Fruit fly (Drosophila melanogaster) whole organism, embryonic: Measurements from ENCODE around the gene Mul1.

Experiments used
- Awh ChIP-seq: fragments of 200-800 bp; sonication (Bioruptor generic); IDR thresholded peaks from 2 replicates; pipeline ENCODE4, ENCODE4 v1.3.6; 2022; ENCODE audit warnings: missing biosample characterization, missing genetic modification characterization
- Blimp-1 ChIP-seq: fragments of 200-800 bp; sonication (Bioruptor generic); optimal IDR thresholded peaks from 3 replicates; lab custom pipeline; 2018; ENCODE audit warnings: missing biosample characterization, missing genetic modification characterization, mild to moderate bottlenecking, moderate library complexity, missing genetic modification reagents
- CG10462 ChIP-seq: fragments of 200-800 bp; sonication (Bioruptor generic); optimal IDR thresholded peaks from 2 replicates; lab custom pipeline; 2016; ENCODE audit warnings: missing biosample characterization, missing genetic modification characterization
- CG12219 ChIP-seq: fragments of 200-800 bp; sonication (Bioruptor generic); optimal IDR thresholded peaks from 3 replicates; lab custom pipeline; 2018; ENCODE audit warnings: missing biosample characterization, mild to moderate bottlenecking, missing genetic modification characterization
- CG12659 ChIP-seq: fragments of 200-800 bp; sonication (Bioruptor generic); optimal IDR thresholded peaks from 3 replicates; lab custom pipeline; 2017; ENCODE audit warnings: mild to moderate bottlenecking, missing biosample characterization, missing genetic modification reagents, missing genetic modification characterization
- CG13424 ChIP-seq: fragments of 200-800 bp; sonication (Bioruptor generic); optimal IDR thresholded peaks from 2 replicates; lab custom pipeline; 2019; ENCODE audit warnings: missing biosample characterization, mild to moderate bottlenecking, missing genetic modification characterization, moderate library complexity
- CG14441 ChIP-seq: fragments of 200-800 bp; sonication (Bioruptor generic); IDR thresholded peaks from 2 replicates; pipeline ENCODE4 v1.3.6; 2022; ENCODE audit warnings: missing biosample characterization, missing genetic modification characterization
- CG17802 ChIP-seq: fragments of 200-800 bp; sonication (Bioruptor generic); optimal IDR thresholded peaks from 2 replicates; lab custom pipeline; 2018; ENCODE audit warnings: missing biosample characterization, mild to moderate bottlenecking, missing genetic modification characterization, moderate library complexity
- CG18764 ChIP-seq: fragments of 200-800 bp; sonication (Bioruptor generic); optimal IDR thresholded peaks from 3 replicates; lab custom pipeline; 2016; ENCODE audit warnings: missing biosample characterization, missing genetic modification characterization
- CG32772 ChIP-seq: fragments of 200-800 bp; sonication (Bioruptor generic); IDR thresholded peaks from 2 replicates; pipeline ENCODE4 v1.3.6; 2022; ENCODE audit warnings: missing biosample characterization, missing genetic modification characterization
- CG34376 ChIP-seq: fragments of 200-800 bp; sonication (Bioruptor generic); optimal IDR thresholded peaks from 2 replicates; lab custom pipeline; 2018; ENCODE audit warnings: missing biosample characterization, mild to moderate bottlenecking, missing genetic modification characterization
- CG42726 ChIP-seq: fragments of 200-800 bp; sonication (Bioruptor generic); IDR thresholded peaks from 2 replicates; pipeline ENCODE4 v1.3.6; 2022; ENCODE audit warnings: missing biosample characterization, missing genetic modification characterization; ENCODE audit not compliant: partially characterized antibody
- CG4707 ChIP-seq: fragments of 200-800 bp; sonication (Bioruptor generic); optimal IDR thresholded peaks from 2 replicates; lab custom pipeline; 2018; ENCODE audit warnings: missing biosample characterization, mild to moderate bottlenecking, missing genetic modification characterization, moderate library complexity
- CG6689 ChIP-seq: fragments of 200-800 bp; sonication (Bioruptor generic); IDR thresholded peaks from 2 replicates; pipeline ENCODE4 v1.3.6; 2022; ENCODE audit warnings: missing biosample characterization, missing genetic modification characterization
- CG6813 ChIP-seq: fragments of 200-800 bp; sonication (Bioruptor generic); optimal IDR thresholded peaks from 2 replicates; lab custom pipeline; 2017; ENCODE audit warnings: missing biosample characterization, missing genetic modification characterization, mild to moderate bottlenecking, moderate library complexity, missing genetic modification reagents
- CG7556 ChIP-seq: fragments of 200-800 bp; sonication (Bioruptor generic); optimal IDR thresholded peaks from 2 replicates; lab custom pipeline; 2017; ENCODE audit warnings: missing biosample characterization, mild to moderate bottlenecking, missing genetic modification characterization
- CG9797 ChIP-seq: fragments of 200-800 bp; sonication (Bioruptor generic); optimal IDR thresholded peaks from 3 replicates; lab custom pipeline; 2018; ENCODE audit warnings: missing biosample characterization, mild to moderate bottlenecking, missing genetic modification characterization
- D19A ChIP-seq: fragments of 200-800 bp; optimal IDR thresholded peaks from 3 replicates; lab custom pipeline; 2019; ENCODE audit warnings: missing biosample characterization, mild to moderate bottlenecking, missing genetic modification characterization, moderate library complexity
- Doc3 ChIP-seq: fragments of 200-800 bp; sonication (Bioruptor generic); IDR thresholded peaks from 3 replicates; pipeline ENCODE4 v1.3.6; 2022; ENCODE audit warnings: missing biosample characterization, missing genetic modification characterization; ENCODE audit not compliant: partially characterized antibody
- Dp ChIP-seq: fragments of 200-800 bp; sonication (Bioruptor generic); optimal IDR thresholded peaks from 2 replicates; lab custom pipeline; 2018; ENCODE audit warnings: missing biosample characterization, mild to moderate bottlenecking, missing genetic modification characterization, moderate library complexity
- Meics ChIP-seq: fragments of 200-800 bp; sonication (Bioruptor generic); optimal IDR thresholded peaks from 2 replicates; lab custom pipeline; 2017; ENCODE audit warnings: missing biosample characterization, mild to moderate bottlenecking, missing genetic modification characterization
- Nf-YC ChIP-seq: fragments of 200-800 bp; optimal IDR thresholded peaks from 3 replicates; lab custom pipeline; 2019; ENCODE audit warnings: missing biosample characterization, mild to moderate bottlenecking, missing genetic modification characterization, moderate library complexity
- Rfx ChIP-seq: fragments of 200-800 bp; sonication (Bioruptor generic); IDR thresholded peaks from 2 replicates; pipeline ENCODE4 v1.3.6; 2022; ENCODE audit warnings: missing biosample characterization, missing genetic modification characterization
- Sox102F ChIP-seq: fragments of 200-800 bp; sonication (Bioruptor generic); optimal IDR thresholded peaks from 2 replicates; lab custom pipeline; 2018; ENCODE audit warnings: missing biosample characterization, mild to moderate bottlenecking, missing genetic modification characterization, moderate library complexity
- Ssrp ChIP-seq: fragments of 200-800 bp; sonication (Bioruptor generic); optimal IDR thresholded peaks from 2 replicates; lab custom pipeline; 2018; ENCODE audit warnings: missing biosample characterization, mild to moderate bottlenecking, missing genetic modification characterization, moderate library complexity
- Taf1 ChIP-seq: fragments of 200-800 bp; sonication (Bioruptor generic); IDR thresholded peaks from 2 replicates; pipeline ENCODE4 v1.3.6; 2022; ENCODE audit warnings: missing biosample characterization, missing genetic modification characterization
- ac ChIP-seq: fragments of 200-800 bp; sonication (Bioruptor generic); optimal IDR thresholded peaks from 3 replicates; lab custom pipeline; 2017; ENCODE audit warnings: missing biosample characterization, mild to moderate bottlenecking, missing genetic modification characterization
- bsh ChIP-seq, 2 experiments: fragments of 200-800 bp; sonication (Bioruptor generic); optimal IDR thresholded peaks; 2 replicates each; lab custom pipeline; 2017 to 2018; ENCODE audit warnings: mild to moderate bottlenecking in 2 of 2, missing biosample characterization in 2 of 2, missing genetic modification characterization in 2 of 2, moderate library complexity in 1 of 2
- chm ChIP-seq: fragments of 200-800 bp; sonication (Bioruptor generic); IDR thresholded peaks from 2 replicates; pipeline ENCODE4 v1.3.6; 2022; ENCODE audit warnings: missing biosample characterization, missing genetic modification characterization
- ci ChIP-seq: fragments of 200-800 bp; sonication (Bioruptor generic); IDR thresholded peaks from 3 replicates; pipeline ENCODE4 v1.3.6; 2022; ENCODE audit warnings: missing biosample characterization, missing genetic modification characterization
- corto ChIP-seq: fragments of 200-800 bp; sonication (Bioruptor generic); optimal IDR thresholded peaks from 2 replicates; lab custom pipeline; 2016; ENCODE audit warnings: missing biosample characterization, mild to moderate bottlenecking, missing genetic modification characterization, moderate library complexity
- da ChIP-seq: fragments of 200-800 bp; sonication (Bioruptor generic); optimal IDR thresholded peaks from 2 replicates; lab custom pipeline; 2016; ENCODE audit warnings: missing biosample characterization, missing genetic modification characterization
- jing ChIP-seq: fragments of 200-800 bp; sonication (Bioruptor generic); optimal IDR thresholded peaks from 2 replicates; lab custom pipeline; 2018; ENCODE audit warnings: missing biosample characterization, mild to moderate bottlenecking, missing genetic modification characterization
- kay ChIP-seq: fragments of 200-800 bp; sonication (Bioruptor generic); optimal IDR thresholded peaks from 2 replicates; lab custom pipeline; 2016; ENCODE audit warnings: missing biosample characterization, missing genetic modification characterization
- lab ChIP-seq: fragments of 200-800 bp; sonication (Bioruptor generic); optimal IDR thresholded peaks from 3 replicates; lab custom pipeline; 2017; ENCODE audit warnings: missing biosample characterization, missing genetic modification characterization, mild to moderate bottlenecking, moderate library complexity, missing genetic modification reagents
- nom ChIP-seq: fragments of 200-800 bp; sonication (Bioruptor generic); optimal IDR thresholded peaks from 2 replicates; lab custom pipeline; 2017; ENCODE audit warnings: missing biosample characterization, missing genetic modification characterization, mild to moderate bottlenecking, moderate library complexity, missing genetic modification reagents
- odd ChIP-seq: fragments of 200-800 bp; sonication (Bioruptor generic); optimal IDR thresholded peaks from 2 replicates; lab custom pipeline; 2017; ENCODE audit warnings: missing biosample characterization, mild to moderate bottlenecking, missing genetic modification characterization
- org-1 ChIP-seq: fragments of 200-800 bp; sonication (Bioruptor generic); optimal IDR thresholded peaks from 2 replicates; lab custom pipeline; 2017; ENCODE audit warnings: missing biosample characterization, missing genetic modification characterization
- pho ChIP-seq: fragments of 200-800 bp; sonication (Bioruptor generic); optimal IDR thresholded peaks from 2 replicates; lab custom pipeline; 2016; ENCODE audit warnings: missing biosample characterization, missing genetic modification characterization
- phol ChIP-seq: fragments of 200-800 bp; sonication (Bioruptor generic); optimal IDR thresholded peaks from 3 replicates; lab custom pipeline; 2018; ENCODE audit warnings: missing biosample characterization, mild to moderate bottlenecking, missing genetic modification characterization, moderate library complexity
- pita ChIP-seq: fragments of 200-800 bp; sonication (Bioruptor generic); optimal IDR thresholded peaks from 2 replicates; lab custom pipeline; 2017; ENCODE audit warnings: missing biosample characterization, mild to moderate bottlenecking, missing genetic modification characterization
- row ChIP-seq: fragments of 200-800 bp; sonication (Bioruptor generic); IDR thresholded peaks from 3 replicates; pipeline ENCODE4 v1.3.6; 2022; ENCODE audit warnings: missing biosample characterization, missing genetic modification characterization
- scrt ChIP-seq: fragments of 200-800 bp; sonication (Bioruptor generic); optimal IDR thresholded peaks from 2 replicates; lab custom pipeline; 2018; ENCODE audit warnings: missing biosample characterization, mild to moderate bottlenecking, missing genetic modification characterization, moderate library complexity
- sisA ChIP-seq: fragments of 200-800 bp; sonication (Bioruptor generic); IDR thresholded peaks from 2 replicates; pipeline ENCODE4 v1.3.6; 2022; ENCODE audit warnings: missing biosample characterization, missing genetic modification characterization
- tgo ChIP-seq: fragments of 200-800 bp; sonication (Bioruptor generic); IDR thresholded peaks from 3 replicates; pipeline ENCODE4 v1.3.6; 2022; ENCODE audit warnings: missing biosample characterization, missing genetic modification characterization
- unc-4 ChIP-seq: fragments of 200-800 bp; sonication (Bioruptor generic); IDR thresholded peaks from 2 replicates; pipeline ENCODE4 v1.3.6; 2022; ENCODE audit warnings: missing biosample characterization, missing genetic modification characterization; ENCODE audit not compliant: partially characterized antibody
- wek ChIP-seq: fragments of 200-800 bp; sonication (Bioruptor generic); optimal IDR thresholded peaks from 3 replicates; lab custom pipeline; 2018; ENCODE audit warnings: missing biosample characterization, mild to moderate bottlenecking, missing genetic modification characterization, moderate library complexity
- zen2 ChIP-seq: fragments of 200-800 bp; sonication (Bioruptor generic); IDR thresholded peaks from 3 replicates; pipeline ENCODE4 v1.3.6; 2022; ENCODE audit warnings: missing biosample characterization, missing genetic modification characterization; ENCODE audit not compliant: partially characterized antibody
- zfh2 ChIP-seq: fragments of 200-800 bp; sonication (Bioruptor generic); optimal IDR thresholded peaks from 2 replicates; lab custom pipeline; 2016; ENCODE audit warnings: missing biosample characterization, missing genetic modification characterization

The Mul1 gene

dm6 chr3L:4071561-4072049 lies 50.3 kb downstream of the Mul1 start, which contains the start of gene wit (continued):
- TF ChIP-seq CG32772 = no peak
- peak; percentile 16; the same call in 1 of the 2 replicates for TF ChIP-seq sisA (GFP tag; lab: Robert Waterston, UW)
- peak; percentile 83 for TF ChIP-seq chm
- TF ChIP-seq CG9797 (GFP tag; lab: Kevin White, UChicago) = no peak
- TF ChIP-seq Dp (GFP tag; lab: Kevin White, UChicago) = peak; percentile 6
- no peak for TF ChIP-seq D19A (tag; lab: Kevin White, UChicago)
- peak in 1 of 2 experiments; percentile 31 for TF ChIP-seq bsh (GFP tag; optimal IDR thresholded peaks at IDR 0.05; lab: Kevin White, UChicago)
- TF ChIP-seq CG6813 (GFP tag; lab: Kevin White, UChicago) = peak; percentile 43
- peak; percentile 60 for TF ChIP-seq lab (GFP tag; lab: Kevin White, UChicago)
- TF ChIP-seq ac = no peak
- TF ChIP-seq org-1 (GFP tag; lab: Kevin White, UChicago) = peak; percentile 31
- TF ChIP-seq CG12219 (GFP tag; lab: Kevin White, UChicago) = no peak
- peak; percentile 22 for TF ChIP-seq CG4707
- TF ChIP-seq CG42726 (GFP tag; lab: Robert Waterston, UW) = 0 out of 2 replicates have a peak, but pooled peaks have one; percentile 16
- no peak for TF ChIP-seq zfh2 (GFP tag; lab: Kevin White, UChicago)
- no peak for TF ChIP-seq CG17802 (tag; lab: Kevin White, UChicago)
- peak; percentile 98 for TF ChIP-seq scrt (GFP tag; lab: Kevin White, UChicago)
- no peak for TF ChIP-seq CG6689 (GFP tag; lab: Robert Waterston, UW)
- no peak for TF ChIP-seq CG7556 (GFP tag; lab: Kevin White, UChicago)
- TF ChIP-seq Awh (GFP tag; lab: Robert Waterston, UW) = peak; percentile 62; the same call in 1 of the 2 replicates
- no peak for TF ChIP-seq jing (GFP tag; lab: Kevin White, UChicago)
- TF ChIP-seq tgo (GFP tag; lab: Robert Waterston, UW) = 0 out of 3 replicates have a peak, but pooled peaks have one; percentile 19
- no peak for TF ChIP-seq kay
- peak; percentile 48 for TF ChIP-seq wek
- TF ChIP-seq zen2 = peak; percentile 88; the same call in 2 of the 3 replicates
- TF ChIP-seq unc-4 (GFP tag; lab: Robert Waterston, UW) = peak; percentile 58
- TF ChIP-seq ci (GFP tag; lab: Robert Waterston, UW) = peak; percentile 72; the same call in 2 of the 3 replicates
- no peak for TF ChIP-seq pita (GFP tag; lab: Kevin White, UChicago)
- TF ChIP-seq phol (tag; lab: Kevin White, UChicago) = no peak
- peak; percentile 11 for TF ChIP-seq Meics (GFP tag; lab: Kevin White, UChicago)
- TF ChIP-seq pho (GFP tag; lab: Kevin White, UChicago) = peak; percentile 22
- peak; percentile 81 for TF ChIP-seq Nf-YC (tag; lab: Kevin White, UChicago)
- no peak for TF ChIP-seq CG10462 (GFP tag; lab: Kevin White, UChicago)
- no peak for TF ChIP-seq Taf1
- TF ChIP-seq row (GFP tag; lab: Robert Waterston, UW) = peak; percentile 42; the same call in 1 of the 3 replicates
- TF ChIP-seq odd (GFP tag; lab: Kevin White, UChicago) = peak; percentile 45
- TF ChIP-seq CG13424 (tag; lab: Kevin White, UChicago) = no peak
- TF ChIP-seq Blimp-1 (GFP tag; lab: Kevin White, UChicago) = no peak
- no peak for TF ChIP-seq CG14441 (GFP tag; lab: Robert Waterston, UW)
- peak; percentile 12 for TF ChIP-seq Sox102F (GFP tag; lab: Kevin White, UChicago)
- TF ChIP-seq CG18764 = no peak
- no peak for TF ChIP-seq Ssrp (tag; lab: Kevin White, UChicago)
- peak; percentile 38 for TF ChIP-seq corto (GFP tag; lab: Kevin White, UChicago)
- peak; percentile 43 for TF ChIP-seq CG34376
- TF ChIP-seq da = no peak
- peak; percentile 48; the same call in 1 of the 3 replicates for TF ChIP-seq Doc3
- TF ChIP-seq CG12659 (GFP tag; lab: Kevin White, UChicago) = no peak
- peak; percentile 84 for TF ChIP-seq nom (GFP tag; lab: Kevin White, UChicago)
- peak; percentile 31; the same call in 1 of the 2 replicates for TF ChIP-seq Rfx (GFP tag; lab: Robert Waterston, UW)
